In the genomic region with DNA sequence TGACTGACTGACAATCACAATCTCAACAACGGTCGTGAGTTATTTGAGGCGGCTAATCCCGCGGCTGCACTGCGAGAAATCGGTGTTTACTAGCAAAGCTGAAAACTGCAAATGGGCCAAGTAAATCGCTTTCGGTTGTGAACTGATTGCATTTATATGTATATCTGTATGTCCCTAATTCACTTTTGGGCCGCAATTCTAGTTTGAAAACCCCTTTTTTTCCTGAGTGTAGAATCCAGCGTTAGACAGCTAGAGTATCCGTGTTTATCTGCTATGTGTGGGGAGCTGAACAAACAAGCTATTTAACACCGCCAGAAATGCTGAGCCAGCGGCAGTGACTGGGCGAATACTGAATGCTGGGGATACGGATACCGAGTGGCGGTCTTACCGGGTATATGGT, we compare ENCODE assay signal across 1 fruit fly cellular context.
A peak's percentile ranks its signal among the peaks of the same experiment; 100 is the strongest.
TF ChIP-seq lines count a peak whose summit lies in the region.

No protein-coding gene starts in this region.

TF ChIP-seq in whole organism, embryonic, 481 proteins besides CTCF, POLR2A, EP300 and RAD21 (continued from another document and continues in another):
- peak; percentile 85 for TF ChIP-seq CG17328 (GFP tag; IDR thresholded peaks at IDR 0.05; lab: Robert Waterston, UW)
- TF ChIP-seq B-H2 (GFP tag; optimal IDR thresholded peaks at IDR 0.05; lab: Kevin White, UChicago), result no peak
- TF ChIP-seq CG12769 (tag; optimal IDR thresholded peaks at IDR 0.05; lab: Kevin White, UChicago), result peak; percentile 74
- peak; percentile 53 for TF ChIP-seq CG6254 (GFP tag; optimal IDR thresholded peaks at IDR 0.05; lab: Kevin White, UChicago)
- TF ChIP-seq z (GFP tag; IDR thresholded peaks at IDR 0.05; lab: Robert Waterston, UW), result peak; percentile 64; the same call in 2 of the 3 replicates
- TF ChIP-seq Atf6 (GFP tag; IDR thresholded peaks at IDR 0.05; lab: Robert Waterston, UW), result peak; percentile 74; the same call in 1 of the 2 replicates
- no peak for TF ChIP-seq CkIIα-i1 (GFP tag; IDR thresholded peaks at IDR 0.05; lab: Robert Waterston, UW)
- TF ChIP-seq Hsf (GFP tag; optimal IDR thresholded peaks at IDR 0.05; lab: Kevin White, UChicago), result peak; percentile 77
- TF ChIP-seq CG2202 (tag; optimal IDR thresholded peaks at IDR 0.05; lab: Kevin White, UChicago), result peak; percentile 86
- no peak for TF ChIP-seq hbn (GFP tag; IDR thresholded peaks at IDR 0.05; lab: Robert Waterston, UW; ENCODE audit: partially characterized antibody)
- peak; percentile 48; the same call in 1 of the 2 replicates for TF ChIP-seq cas (GFP tag; IDR thresholded peaks at IDR 0.05; lab: Robert Waterston, UW)
- TF ChIP-seq fru (optimal IDR thresholded peaks at IDR 0.05; lab: Kevin White, UChicago), result no peak
- no peak for TF ChIP-seq pzg (GFP tag; optimal IDR thresholded peaks at IDR 0.05; lab: Kevin White, UChicago)
- TF ChIP-seq CG12155 (GFP tag; optimal IDR thresholded peaks at IDR 0.05; lab: Kevin White, UChicago), result peak; percentile 63
- peak; percentile 81 for TF ChIP-seq p53 (GFP tag; optimal IDR thresholded peaks at IDR 0.05; lab: Kevin White, UChicago)
- TF ChIP-seq CG12942 (GFP tag; optimal IDR thresholded peaks at IDR 0.05; lab: Kevin White, UChicago), result peak; percentile 68
- TF ChIP-seq MBD-R2 (GFP tag; IDR thresholded peaks at IDR 0.05; lab: Robert Waterston, UW), result peak; percentile 57; the same call in 1 of the 2 replicates
- TF ChIP-seq Optix (GFP tag; IDR thresholded peaks at IDR 0.05; lab: Robert Waterston, UW), result peak; percentile 93
- TF ChIP-seq CG2129 (GFP tag; IDR thresholded peaks at IDR 0.05; lab: Robert Waterston, UW; ENCODE audit: partially characterized antibody), result no peak
- peak; percentile 84 for TF ChIP-seq so (GFP tag; IDR thresholded peaks at IDR 0.05; lab: Robert Waterston, UW)
- TF ChIP-seq her (GFP tag; optimal IDR thresholded peaks at IDR 0.05; lab: Kevin White, UChicago), result peak; percentile 81
- no peak for TF ChIP-seq CG16813 (GFP tag; IDR thresholded peaks at IDR 0.05; lab: Robert Waterston, UW; ENCODE audit: partially characterized antibody)
- no peak for TF ChIP-seq kah (GFP tag; optimal IDR thresholded peaks at IDR 0.05; lab: Kevin White, UChicago)
- TF ChIP-seq mld (GFP tag; IDR thresholded peaks at IDR 0.05; lab: Robert Waterston, UW; ENCODE audit: partially characterized antibody), result no peak
- TF ChIP-seq Bteb2 (GFP tag; optimal IDR thresholded peaks at IDR 0.05; lab: Kevin White, UChicago), result peak; percentile 22
- peak; percentile 72 for TF ChIP-seq danr (GFP tag; IDR thresholded peaks at IDR 0.05; lab: Robert Waterston, UW)
- peak; percentile 70 for TF ChIP-seq HmgZ (tag; optimal IDR thresholded peaks at IDR 0.05; lab: Kevin White, UChicago)
- TF ChIP-seq Hmr (GFP tag; optimal IDR thresholded peaks at IDR 0.05; lab: Kevin White, UChicago), result peak; percentile 63
- peak; percentile 82 for TF ChIP-seq PHDP (tag; optimal IDR thresholded peaks at IDR 0.05; lab: Kevin White, UChicago)
- TF ChIP-seq CG18619 (GFP tag; optimal IDR thresholded peaks at IDR 0.05; lab: Kevin White, UChicago), result peak; percentile 66
- TF ChIP-seq Ravus (GFP tag; IDR thresholded peaks at IDR 0.05; lab: Robert Waterston, UW), result no peak; the same call in 1 of the 2 replicates
- no peak for TF ChIP-seq zen2 (GFP tag; IDR thresholded peaks at IDR 0.05; lab: Robert Waterston, UW; ENCODE audit: partially characterized antibody)
- TF ChIP-seq prd (optimal IDR thresholded peaks at IDR 0.05; lab: Kevin White, UChicago), result no peak
- peak; percentile 92 for TF ChIP-seq prd (GFP tag; IDR thresholded peaks at IDR 0.05; lab: Robert Waterston, UW)
- TF ChIP-seq cato (GFP tag; optimal IDR thresholded peaks at IDR 0.05; lab: Kevin White, UChicago; ENCODE audit: borderline replicate concordance), result peak; percentile 72
- no peak for TF ChIP-seq D (optimal IDR thresholded peaks at IDR 0.05; lab: Kevin White, UChicago)
- TF ChIP-seq D (GFP tag; optimal IDR thresholded peaks at IDR 0.05; lab: Kevin White, UChicago), result peak; percentile 87
- peak; percentile 74 for TF ChIP-seq CG3065 (GFP tag; optimal IDR thresholded peaks at IDR 0.05; lab: Kevin White, UChicago)
- peak; percentile 45 for TF ChIP-seq emc (GFP tag; optimal IDR thresholded peaks at IDR 0.05; lab: Kevin White, UChicago)
- TF ChIP-seq CG8944 (GFP tag; optimal IDR thresholded peaks at IDR 0.05; lab: Kevin White, UChicago), result peak; percentile 93
- no peak for TF ChIP-seq HLHmδ (GFP tag; optimal IDR thresholded peaks at IDR 0.05; lab: Kevin White, UChicago)
- TF ChIP-seq CG7987 (GFP tag; optimal IDR thresholded peaks at IDR 0.05; lab: Kevin White, UChicago), result peak; percentile 41
- TF ChIP-seq vfl (GFP tag; optimal IDR thresholded peaks at IDR 0.05; lab: Kevin White, UChicago), result peak; percentile 68
- peak in 1 of 3 experiments; percentile 92 for TF ChIP-seq lola (GFP tag; optimal IDR thresholded peaks at IDR 0.05; lab: Kevin White, UChicago)
- peak; percentile 82; the same call in 2 of the 3 replicates for TF ChIP-seq H15 (GFP tag; IDR thresholded peaks at IDR 0.05; lab: Robert Waterston, UW)
- peak; percentile 49 for TF ChIP-seq Meics (GFP tag; optimal IDR thresholded peaks at IDR 0.05; lab: Kevin White, UChicago)
- peak; percentile 57 for TF ChIP-seq CG13624 (GFP tag; optimal IDR thresholded peaks at IDR 0.05; lab: Kevin White, UChicago)
- peak; percentile 46 for TF ChIP-seq Lhr (GFP tag; optimal IDR thresholded peaks at IDR 0.05; lab: Kevin White, UChicago)
- peak; percentile 15 for TF ChIP-seq CG18476 (GFP tag; optimal IDR thresholded peaks at IDR 0.05; lab: Kevin White, UChicago)
- TF ChIP-seq CG3407 (GFP tag; optimal IDR thresholded peaks at IDR 0.05; lab: Kevin White, UChicago), result peak; percentile 84
- TF ChIP-seq ATbp (GFP tag; optimal IDR thresholded peaks at IDR 0.05; lab: Kevin White, UChicago), result peak; percentile 84
- peak; percentile 57 for TF ChIP-seq CG15073 (GFP tag; optimal IDR thresholded peaks at IDR 0.05; lab: Kevin White, UChicago)
- no peak for TF ChIP-seq CG17912 (GFP tag; optimal IDR thresholded peaks at IDR 0.05; lab: Kevin White, UChicago)
- no peak for TF ChIP-seq CG16779 (GFP tag; IDR thresholded peaks at IDR 0.05; lab: Robert Waterston, UW)
- TF ChIP-seq fu2 (GFP tag; optimal IDR thresholded peaks at IDR 0.05; lab: Kevin White, UChicago), result peak; percentile 77
- peak; percentile 81 for TF ChIP-seq org-1 (GFP tag; optimal IDR thresholded peaks at IDR 0.05; lab: Kevin White, UChicago)
- TF ChIP-seq Hr3 (GFP tag; optimal IDR thresholded peaks at IDR 0.05; lab: Kevin White, UChicago), result peak; percentile 87
- TF ChIP-seq stc (GFP tag; IDR thresholded peaks at IDR 0.05; lab: Robert Waterston, UW), result peak; percentile 75
- TF ChIP-seq ewg (GFP tag; optimal IDR thresholded peaks at IDR 0.05; lab: Kevin White, UChicago), result peak; percentile 58
- peak; percentile 47 for TF ChIP-seq da (GFP tag; optimal IDR thresholded peaks at IDR 0.05; lab: Kevin White, UChicago)
- TF ChIP-seq CG33213 (GFP tag; optimal IDR thresholded peaks at IDR 0.05; lab: Kevin White, UChicago), result peak; percentile 79
- peak; percentile 96 for TF ChIP-seq Antp (GFP tag; optimal IDR thresholded peaks at IDR 0.05; lab: Kevin White, UChicago)
- no peak for TF ChIP-seq Dll (GFP tag; IDR thresholded peaks at IDR 0.05; lab: Robert Waterston, UW; ENCODE audit: partially characterized antibody)
- peak; percentile 78 for TF ChIP-seq gcm (GFP tag; optimal IDR thresholded peaks at IDR 0.05; lab: Kevin White, UChicago)
- TF ChIP-seq ash1 (GFP tag; optimal IDR thresholded peaks at IDR 0.05; lab: Kevin White, UChicago), result no peak
- peak; percentile 60 for TF ChIP-seq CG18599 (GFP tag; optimal IDR thresholded peaks at IDR 0.05; lab: Kevin White, UChicago)
- peak; percentile 74 for TF ChIP-seq CG11695 (GFP tag; IDR thresholded peaks at IDR 0.05; lab: Robert Waterston, UW)
- TF ChIP-seq CG11093 (GFP tag; IDR thresholded peaks at IDR 0.05; lab: Robert Waterston, UW), result peak; percentile 74
- TF ChIP-seq grn (GFP tag; optimal IDR thresholded peaks at IDR 0.05; lab: Kevin White, UChicago), result peak; percentile 43
- no peak for TF ChIP-seq gfzf (GFP tag; optimal IDR thresholded peaks at IDR 0.05; lab: Kevin White, UChicago)
- peak; percentile 75 for TF ChIP-seq CG15601 (tag; optimal IDR thresholded peaks at IDR 0.05; lab: Kevin White, UChicago)
- peak; percentile 25 for TF ChIP-seq CG8281 (tag; optimal IDR thresholded peaks at IDR 0.05; lab: Kevin White, UChicago)
- TF ChIP-seq corto (GFP tag; optimal IDR thresholded peaks at IDR 0.05; lab: Kevin White, UChicago), result no peak
- no peak for TF ChIP-seq abd-A (tag; optimal IDR thresholded peaks at IDR 0.05; lab: Kevin White, UChicago)
- TF ChIP-seq CG14965 (GFP tag; optimal IDR thresholded peaks at IDR 0.05; lab: Kevin White, UChicago; ENCODE audit: borderline replicate concordance), result peak; percentile 37
- TF ChIP-seq NfI (GFP tag; optimal IDR thresholded peaks at IDR 0.05; lab: Kevin White, UChicago), result peak; percentile 48
- no peak for TF ChIP-seq nerfin-2 (GFP tag; IDR thresholded peaks at IDR 0.05; lab: Robert Waterston, UW; ENCODE audit: partially characterized antibody)
- TF ChIP-seq esg (GFP tag; conservative IDR thresholded peaks at IDR 0.05; lab: Robert Waterston, UW), result peak; percentile 89
- peak; percentile 57 for TF ChIP-seq CG12744 (GFP tag; optimal IDR thresholded peaks at IDR 0.05; lab: Kevin White, UChicago)
- TF ChIP-seq Dad (GFP tag; optimal IDR thresholded peaks at IDR 0.05; lab: Kevin White, UChicago), result peak; percentile 70
- peak; percentile 88 for TF ChIP-seq Vsx1 (GFP tag; optimal IDR thresholded peaks at IDR 0.05; lab: Kevin White, UChicago)
- peak; percentile 42 to 93 for TF ChIP-seq Pdp1 (GFP tag; optimal IDR thresholded peaks at IDR 0.05; lab: Kevin White, UChicago)
- TF ChIP-seq C15 (GFP tag; IDR thresholded peaks at IDR 0.05; lab: Robert Waterston, UW), result 0 out of 3 replicates have a peak, but pooled peaks have one; percentile 67
- TF ChIP-seq CG6689 (GFP tag; IDR thresholded peaks at IDR 0.05; lab: Robert Waterston, UW), result peak; percentile 87
- peak; percentile 90 for TF ChIP-seq CG16815 (GFP tag; optimal IDR thresholded peaks at IDR 0.05; lab: Kevin White, UChicago)
- peak in 1 of 2 experiments; percentile 85 for TF ChIP-seq bsh (GFP tag; optimal IDR thresholded peaks at IDR 0.05; lab: Kevin White, UChicago)
- peak; percentile 76 for TF ChIP-seq Bdp1 (GFP tag; optimal IDR thresholded peaks at IDR 0.05; lab: Kevin White, UChicago)
- peak; percentile 36 for TF ChIP-seq CG10565 (GFP tag; optimal IDR thresholded peaks at IDR 0.05; lab: Kevin White, UChicago)
- TF ChIP-seq CG11696 (GFP tag; IDR thresholded peaks at IDR 0.05; lab: Robert Waterston, UW), result peak; percentile 68; the same call in 1 of the 2 replicates
- no peak for TF ChIP-seq HLH4C (GFP tag; IDR thresholded peaks at IDR 0.05; lab: Robert Waterston, UW; ENCODE audit: partially characterized antibody)
- peak; percentile 78 for TF ChIP-seq dm (GFP tag; optimal IDR thresholded peaks at IDR 0.05; lab: Kevin White, UChicago)
- peak; percentile 75 for TF ChIP-seq btn (GFP tag; optimal IDR thresholded peaks at IDR 0.05; lab: Kevin White, UChicago)
- peak; percentile 75 for TF ChIP-seq Gsc (GFP tag; IDR thresholded peaks at IDR 0.05; lab: Robert Waterston, UW)
- TF ChIP-seq CG6175 (GFP tag; IDR thresholded peaks at IDR 0.05; lab: Robert Waterston, UW), result peak; percentile 62; the same call in 2 of the 3 replicates
- TF ChIP-seq en (GFP tag; optimal IDR thresholded peaks at IDR 0.05; lab: Kevin White, UChicago), result peak; percentile 88
- TF ChIP-seq trem (tag; optimal IDR thresholded peaks at IDR 0.05; lab: Kevin White, UChicago), result peak; percentile 48
- TF ChIP-seq sens (GFP tag; lab: Kevin White, UChicago), result peak; percentile 99
- peak; percentile 41; the same call in 1 of the 2 replicates for TF ChIP-seq CG10321 (GFP tag; IDR thresholded peaks at IDR 0.05; lab: Robert Waterston, UW)
- TF ChIP-seq CG4854 (GFP tag; optimal IDR thresholded peaks at IDR 0.05; lab: Kevin White, UChicago), result peak; percentile 55
- peak; percentile 59 for TF ChIP-seq CG1792 (GFP tag; optimal IDR thresholded peaks at IDR 0.05; lab: Kevin White, UChicago)
- TF ChIP-seq Ssrp (tag; optimal IDR thresholded peaks at IDR 0.05; lab: Kevin White, UChicago), result peak; percentile 69
- TF ChIP-seq CG18011 (GFP tag; optimal IDR thresholded peaks at IDR 0.05; lab: Kevin White, UChicago), result no peak
- peak; percentile 92 for TF ChIP-seq CG9609 (GFP tag; optimal IDR thresholded peaks at IDR 0.05; lab: Kevin White, UChicago)
- TF ChIP-seq ERR (GFP tag; optimal IDR thresholded peaks at IDR 0.05; lab: Kevin White, UChicago), result peak; percentile 36
- peak; percentile 14 for TF ChIP-seq Fer2 (tag; optimal IDR thresholded peaks at IDR 0.05; lab: Kevin White, UChicago)
- TF ChIP-seq gcm2 (GFP tag; optimal IDR thresholded peaks at IDR 0.05; lab: Kevin White, UChicago), result peak; percentile 79
- peak; percentile 82 for TF ChIP-seq ab (GFP tag; optimal IDR thresholded peaks at IDR 0.05; lab: Kevin White, UChicago)
- TF ChIP-seq CG4617 (GFP tag; optimal IDR thresholded peaks at IDR 0.05; lab: Kevin White, UChicago; ENCODE audit: borderline replicate concordance), result peak; percentile 69
- TF ChIP-seq CG17361 (GFP tag; IDR thresholded peaks at IDR 0.05; lab: Robert Waterston, UW), result peak; percentile 75
- no peak for TF ChIP-seq slou (GFP tag; optimal IDR thresholded peaks at IDR 0.05; lab: Kevin White, UChicago)
- TF ChIP-seq Max (GFP tag; optimal IDR thresholded peaks at IDR 0.05; lab: Kevin White, UChicago), result peak; percentile 64
- TF ChIP-seq Abd-B (GFP tag; optimal IDR thresholded peaks at IDR 0.05; lab: Kevin White, UChicago), result peak; percentile 72
- TF ChIP-seq tap (tag; optimal IDR thresholded peaks at IDR 0.05; lab: Kevin White, UChicago), result peak; percentile 62
- peak; percentile 69 for TF ChIP-seq CG12659 (GFP tag; optimal IDR thresholded peaks at IDR 0.05; lab: Kevin White, UChicago)
- peak; percentile 68 for TF ChIP-seq CG17359 (tag; optimal IDR thresholded peaks at IDR 0.05; lab: Kevin White, UChicago)
- TF ChIP-seq ems (GFP tag; optimal IDR thresholded peaks at IDR 0.05; lab: Kevin White, UChicago), result peak; percentile 69
- peak; percentile 46 for TF ChIP-seq trh (GFP tag; optimal IDR thresholded peaks at IDR 0.05; lab: Kevin White, UChicago)
- no peak for TF ChIP-seq Nf-YC (tag; optimal IDR thresholded peaks at IDR 0.05; lab: Kevin White, UChicago)
- TF ChIP-seq Usf (GFP tag; optimal IDR thresholded peaks at IDR 0.05; lab: Kevin White, UChicago), result peak; percentile 72
- TF ChIP-seq Eip74EF (GFP tag; optimal IDR thresholded peaks at IDR 0.05; lab: Kevin White, UChicago), result peak in 1 of 2 experiments; percentile 23
- peak; percentile 87 for TF ChIP-seq shn (GFP tag; optimal IDR thresholded peaks at IDR 0.05; lab: Kevin White, UChicago)
- TF ChIP-seq E2f1 (GFP tag; IDR thresholded peaks at IDR 0.05; lab: Robert Waterston, UW), result peak; percentile 76
- peak; percentile 60 for TF ChIP-seq CG1233 (GFP tag; optimal IDR thresholded peaks at IDR 0.05; lab: Kevin White, UChicago)
- peak; percentile 91 for TF ChIP-seq row (GFP tag; IDR thresholded peaks at IDR 0.05; lab: Robert Waterston, UW)
